Fruit fly (Drosophila melanogaster): Measurements from ENCODE around the gene wds.

Gene wds

DNA sequence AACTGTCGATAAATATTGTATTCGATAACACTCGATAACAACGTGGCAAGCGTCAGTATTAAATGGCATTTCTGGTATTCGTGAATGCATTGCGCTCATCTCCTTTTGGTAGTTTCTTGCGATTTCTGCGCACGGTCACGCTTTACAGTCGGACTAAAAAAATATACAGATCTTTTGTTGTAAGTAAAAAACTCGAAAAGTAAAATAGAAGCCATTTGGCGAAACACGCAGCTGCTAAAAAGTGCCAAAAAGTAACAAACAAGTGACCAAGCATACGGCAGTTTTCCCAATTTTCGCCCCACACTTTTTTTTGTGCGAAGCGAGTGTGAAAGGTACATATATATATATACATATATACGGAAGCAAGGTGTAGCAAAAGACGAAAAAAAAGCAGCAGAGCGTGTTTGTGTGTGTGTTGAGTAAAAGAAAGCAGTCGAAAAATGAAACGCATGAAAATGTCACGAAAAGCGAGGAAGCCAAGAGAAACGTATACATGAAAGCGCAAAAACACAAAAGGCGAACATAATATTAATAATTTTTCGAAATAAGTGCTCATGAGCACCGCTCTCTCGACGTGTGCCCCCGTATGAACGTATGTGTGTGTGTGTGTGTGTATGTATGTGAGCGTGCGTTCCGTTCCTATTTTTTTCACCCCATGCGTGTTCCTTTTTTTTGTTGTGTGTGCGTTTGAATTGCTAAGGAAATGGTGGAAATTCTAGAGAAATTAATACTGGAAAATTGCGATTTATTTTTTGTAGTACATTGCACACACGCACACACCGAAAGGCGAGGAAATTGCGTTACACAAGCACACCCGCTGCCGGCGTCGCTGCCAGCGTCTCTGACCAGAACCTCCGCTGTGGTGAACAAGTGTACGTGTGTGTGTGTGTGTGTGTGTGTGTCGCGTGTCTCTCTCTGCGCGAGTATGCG is 48.3 kb downstream of the wds start, which contains the start of gene sgg:
TSS of gene sgg (plus strand) at position 106 of the 930 bp plus-strand sequence.
- TF ChIP-seq noc (tag; optimal IDR thresholded peaks at IDR 0.05), result no peak

DNA sequence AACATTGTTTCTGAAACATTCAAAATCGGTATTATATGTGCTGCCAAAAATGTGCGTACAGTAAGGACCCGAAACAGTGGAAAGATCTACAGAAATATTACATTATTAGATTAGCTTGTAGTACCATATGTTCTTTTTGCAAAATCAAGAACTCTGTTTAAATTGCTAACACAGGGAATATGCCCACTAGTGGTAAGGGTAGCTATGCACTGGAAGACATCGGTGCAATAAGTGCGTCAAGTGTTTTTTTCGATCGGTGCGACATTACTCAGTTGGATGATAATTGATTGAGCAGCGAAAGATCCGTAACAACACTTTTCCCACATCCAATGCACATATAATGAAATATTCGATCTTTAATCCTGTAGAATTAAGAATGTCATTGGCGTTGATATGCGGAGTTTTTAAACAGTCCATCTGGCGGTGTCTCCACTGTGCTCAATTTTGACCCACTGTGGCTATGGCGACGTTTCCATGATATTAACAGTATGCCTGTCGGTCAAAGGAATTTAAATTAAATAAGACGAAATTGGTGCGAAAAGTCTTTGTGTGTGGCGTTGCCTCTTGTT is 49.4 kb downstream of the wds start:
- no peak for TF ChIP-seq noc (tag; optimal IDR thresholded peaks at IDR 0.05)

DNA sequence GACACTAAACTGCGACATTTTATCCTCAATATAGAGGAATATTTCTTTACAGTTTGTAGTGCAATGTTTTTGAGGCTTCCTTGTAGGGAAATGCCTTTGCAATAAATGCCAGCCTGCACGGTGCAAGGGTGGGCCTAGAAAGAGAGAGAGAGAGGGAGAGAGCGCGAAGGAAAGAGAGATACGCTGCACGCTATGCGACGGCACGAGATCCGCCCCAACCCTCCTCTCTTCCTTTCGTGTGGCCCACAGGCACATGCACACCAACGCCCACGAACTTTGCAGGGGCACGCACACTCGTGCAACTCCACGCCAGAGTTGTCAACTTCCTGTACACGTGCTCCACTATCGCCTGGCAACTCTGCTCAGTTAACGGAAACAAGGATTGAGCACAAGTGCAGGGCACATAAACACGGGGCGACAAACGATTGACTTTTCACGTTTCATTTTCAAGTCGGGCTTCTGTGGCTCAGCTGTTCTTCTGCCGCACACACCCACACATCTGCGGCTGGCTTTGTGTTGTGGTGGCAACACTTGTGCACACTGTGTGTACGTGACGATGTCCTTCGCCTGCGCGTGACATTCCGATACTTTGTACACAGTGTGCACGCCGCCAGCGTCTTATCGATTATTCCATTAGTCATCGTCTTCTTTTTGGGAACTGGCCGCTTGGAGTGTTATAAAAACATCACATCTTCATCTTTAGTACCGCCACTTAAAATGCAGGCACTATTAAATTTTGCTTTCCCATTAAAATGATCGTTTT is 50.4 kb downstream of the wds start:
- TF ChIP-seq noc (tag; optimal IDR thresholded peaks at IDR 0.05), result no peak

DNA sequence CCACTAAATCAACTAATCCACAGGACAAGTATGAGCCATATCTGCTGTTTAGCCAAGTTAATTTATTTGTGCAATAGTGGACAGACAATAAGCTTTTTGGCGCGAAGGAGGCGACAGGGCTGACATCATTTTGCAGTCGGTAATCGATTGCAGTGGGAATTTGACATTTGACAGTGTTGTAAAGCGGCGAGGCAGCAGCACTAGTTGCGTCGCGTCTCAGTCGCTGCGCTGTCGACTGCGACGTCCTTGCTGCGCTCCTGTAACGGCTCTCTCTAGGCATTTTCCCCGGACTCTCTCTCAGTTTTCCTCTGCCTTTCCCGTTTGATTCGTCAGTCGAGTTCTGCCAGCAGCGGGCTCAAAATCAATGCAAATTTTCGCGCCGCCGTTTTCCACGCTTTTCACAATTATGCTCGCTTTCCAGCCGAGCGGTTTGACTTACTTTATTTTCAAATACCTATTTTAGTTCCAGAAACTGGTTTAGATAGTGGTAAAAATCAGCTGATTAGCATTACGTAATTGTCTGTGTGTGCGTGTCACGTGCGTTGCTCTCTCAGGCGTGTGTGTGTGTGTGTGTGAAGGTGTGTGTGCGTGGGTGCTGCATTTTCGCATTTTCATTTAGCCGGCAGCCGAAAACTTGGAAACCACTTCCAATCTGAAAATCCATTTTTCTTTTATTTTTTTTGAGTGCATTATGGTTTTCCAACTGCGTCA is 51.2 kb downstream of the wds start:
- TF ChIP-seq noc (tag; optimal IDR thresholded peaks at IDR 0.05), result no peak
